Worm (Caenorhabditis elegans) whole organism, L3 larva: ENCODE data around the gene rpb-6.

Source experiments
- R02D3.7 ChIP-seq: fragments of 150-350 bp; optimal IDR thresholded peaks from 2 replicates; lab custom pipeline; 2014; ENCODE audit warnings: missing biosample characterization, missing genetic modification characterization
- aly-2 ChIP-seq: fragments of 150-350 bp; optimal IDR thresholded peaks from 2 replicates; lab custom pipeline; 2014; ENCODE audit warnings: missing biosample characterization, missing genetic modification characterization
- daf-12 ChIP-seq: fragments of 150-350 bp; optimal IDR thresholded peaks from 2 replicates; lab custom pipeline; 2014; ENCODE audit warnings: missing biosample characterization, missing genetic modification reagents, missing genetic modification characterization
- elt-3 ChIP-seq, 3 experiments: fragments of 150-350 bp in 1 of 3; sonication (generic microtip) in 2 of 3; optimal IDR thresholded peaks; 2 replicates in 2 of 3; 4 replicates in 1 of 3; lab custom pipeline; 2014 to 2017; ENCODE audit warnings: missing biosample characterization in 3 of 3, missing genetic modification characterization in 3 of 3
- lin-15B ChIP-seq: fragments of 150-350 bp; optimal IDR thresholded peaks from 2 replicates; lab custom pipeline; 2014; ENCODE audit warnings: missing biosample characterization, missing genetic modification characterization
- nhr-11 ChIP-seq: fragments of 150-350 bp; optimal IDR thresholded peaks from 2 replicates; lab custom pipeline; 2014; ENCODE audit warnings: missing biosample characterization, missing genetic modification characterization
- nhr-12 ChIP-seq: fragments of 150-350 bp; optimal IDR thresholded peaks from 2 replicates; lab custom pipeline; 2014; ENCODE audit warnings: missing biosample characterization, missing genetic modification characterization
- nhr-25 ChIP-seq: sonication (generic microtip); optimal IDR thresholded peaks from 2 replicates; lab custom pipeline; 2017; ENCODE audit warnings: missing biosample characterization, missing genetic modification characterization
- nhr-76 ChIP-seq: fragments of 150-350 bp; sonication (generic microtip); optimal IDR thresholded peaks from 5 replicates; lab custom pipeline; 2014; ENCODE audit warnings: missing biosample characterization, missing genetic modification characterization
- tbx-2 ChIP-seq: sonication (generic microtip); optimal IDR thresholded peaks from 2 replicates; lab custom pipeline; 2016; ENCODE audit warnings: mild to moderate bottlenecking, missing genetic modification characterization, missing compliant biosample characterization
- ztf-11 ChIP-seq: fragments of 150-350 bp; optimal IDR thresholded peaks from 2 replicates; lab custom pipeline; 2014; ENCODE audit warnings: missing biosample characterization, missing genetic modification characterization

DNA sequence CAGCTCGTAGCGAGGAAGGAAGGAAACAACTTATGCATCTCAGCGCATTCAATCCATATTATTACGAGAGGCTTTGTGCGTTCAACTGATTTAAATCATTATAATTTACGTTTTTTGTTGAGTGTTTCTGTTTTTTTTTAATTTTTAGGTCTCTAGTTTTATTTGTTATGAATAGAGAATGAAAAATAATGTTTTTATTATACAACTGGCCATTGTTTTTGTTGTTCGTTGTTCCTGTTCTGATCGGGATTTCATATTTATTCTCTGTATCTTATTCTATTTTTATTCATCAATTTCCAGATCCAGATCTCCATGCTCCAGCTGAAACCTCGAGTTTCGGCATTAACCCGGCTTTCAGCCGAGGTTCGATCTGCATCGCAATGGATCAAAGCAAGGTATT, 3.1 kb downstream of the rpb-6 start, which contains the start of gene mrps-22:
- no peak for TF ChIP-seq nhr-12 (tag; lab: Kevin White, UChicago)
- no peak for TF ChIP-seq ztf-11 (tag; lab: Kevin White, UChicago)
- TF ChIP-seq R02D3.7, result no peak
- TF ChIP-seq aly-2 (tag; lab: Kevin White, UChicago), result no peak
- TF ChIP-seq nhr-76 (tag; lab: Kevin White, UChicago), result no peak
- no peak for TF ChIP-seq nhr-25
- TF ChIP-seq daf-12 (tag; lab: Kevin White, UChicago), result no peak
- TF ChIP-seq nhr-11 (tag; lab: Kevin White, UChicago), result no peak
- TF ChIP-seq lin-15B (tag; lab: Kevin White, UChicago), result no peak
- TF ChIP-seq elt-3 (tag; optimal IDR thresholded peaks at IDR 0.05; lab: Kevin White, UChicago), result no peak
- no peak for TF ChIP-seq tbx-2 (tag; lab: Kevin White, UChicago)
